Fruit fly (Drosophila melanogaster): Measurements from ENCODE around the gene CG13855.
A peak's percentile ranks its signal among the peaks of the same experiment; 100 is the strongest.

Gene CG13855

dm6 chr3R:22405639-22406038 lies at the start of gene CG13855:
TSS of gene CG13855 (plus strand) at chr3R:22405939.
- TF ChIP-seq CG13775 (GFP tag; optimal IDR thresholded peaks at IDR 0.05) (no peak), CG1024 (GFP tag; IDR thresholded peaks at IDR 0.05) (no peak), Hr51 (GFP tag; optimal IDR thresholded peaks at IDR 0.05) (no peak), hb (GFP tag; IDR thresholded peaks at IDR 0.05; ENCODE audit: partially characterized antibody) (no peak), zen (tag; optimal IDR thresholded peaks at IDR 0.05) (no peak), Elba2 (GFP tag; optimal IDR thresholded peaks at IDR 0.05) (no peak), tx (GFP tag; optimal IDR thresholded peaks at IDR 0.05) (no peak), CG13424 (tag; optimal IDR thresholded peaks at IDR 0.05) (no peak), CG2120 (GFP tag; optimal IDR thresholded peaks at IDR 0.05) (no peak), Ptx1 (GFP tag; IDR thresholded peaks at IDR 0.05) (no peak), CG9932 (GFP tag; IDR thresholded peaks at IDR 0.05) (no peak), Hand (GFP tag; optimal IDR thresholded peaks at IDR 0.05) (no peak), CG2712 (tag; optimal IDR thresholded peaks at IDR 0.05) (no peak), gcm (GFP tag; optimal IDR thresholded peaks at IDR 0.05) (no peak), ap (GFP tag; IDR thresholded peaks at IDR 0.05) (no peak), cato (GFP tag; optimal IDR thresholded peaks at IDR 0.05; ENCODE audit: borderline replicate concordance) (no peak), sug (tag; optimal IDR thresholded peaks at IDR 0.05) (no peak), CG2116 (GFP tag; optimal IDR thresholded peaks at IDR 0.05) (no peak), Ssrp (tag; optimal IDR thresholded peaks at IDR 0.05) (no peak)

dm6 chr3R:22356464-22357410 lies 49.0 kb upstream of the CG13855 start, which contains the start of gene Sar1:
TSS of gene Sar1 (plus strand) at chr3R:22356685.
- no peak for TF ChIP-seq CG11398 (GFP tag; optimal IDR thresholded peaks at IDR 0.05)
- TF ChIP-seq Ets97D (GFP tag; optimal IDR thresholded peaks at IDR 0.05) = peak; percentile 94
- TF ChIP-seq CG2129 (GFP tag; IDR thresholded peaks at IDR 0.05; ENCODE audit: partially characterized antibody) = peak; percentile 92
- TF ChIP-seq CG1792 (GFP tag; optimal IDR thresholded peaks at IDR 0.05) = peak; percentile 35
- no peak for TF ChIP-seq H15 (GFP tag; IDR thresholded peaks at IDR 0.05)
- TF ChIP-seq B-H2 (GFP tag; optimal IDR thresholded peaks at IDR 0.05) = peak; percentile 58
- 0 out of 2 replicates have a peak, but pooled peaks have one; percentile 9 for TF ChIP-seq crol (GFP tag; IDR thresholded peaks at IDR 0.05)
- TF ChIP-seq CG11093 (GFP tag; IDR thresholded peaks at IDR 0.05) = no peak; the same call in 2 of the 3 replicates
- TF ChIP-seq CG7963 (GFP tag; IDR thresholded peaks at IDR 0.05; ENCODE audit: partially characterized antibody) = peak; percentile 78
- TF ChIP-seq Med (GFP tag) = peak; percentile 90
- TF ChIP-seq nau (GFP tag; optimal IDR thresholded peaks at IDR 0.05) = no peak
- peak; percentile 64 for TF ChIP-seq CG17186 (GFP tag; optimal IDR thresholded peaks at IDR 0.05)
- peak; percentile 12 for TF ChIP-seq CG1602 (GFP tag; optimal IDR thresholded peaks at IDR 0.05)
- peak in 1 of 2 experiments; percentile 32 for TF ChIP-seq Hr51 (GFP tag; optimal IDR thresholded peaks at IDR 0.05)
- TF ChIP-seq crp (GFP tag; optimal IDR thresholded peaks at IDR 0.05) = peak in 1 of 2 experiments; percentile 26
- peak; percentile 68 for TF ChIP-seq CG2712 (tag; optimal IDR thresholded peaks at IDR 0.05)
- TF ChIP-seq gro (GFP tag; optimal IDR thresholded peaks at IDR 0.05) = peak; percentile 81
- TF ChIP-seq dmrt99B (tag; optimal IDR thresholded peaks at IDR 0.05) = no peak
- TF ChIP-seq chif (GFP tag; optimal IDR thresholded peaks at IDR 0.05) = peak; percentile 0 to 46
- peak; percentile 72 for TF ChIP-seq vvl (GFP tag; IDR thresholded peaks at IDR 0.05)
- no peak for TF ChIP-seq kay (GFP tag; optimal IDR thresholded peaks at IDR 0.05)
- TF ChIP-seq lbe (GFP tag; optimal IDR thresholded peaks at IDR 0.05) = no peak
- no peak for TF ChIP-seq exex (tag; optimal IDR thresholded peaks at IDR 0.05)
- no peak for TF ChIP-seq CG15479 (GFP tag; optimal IDR thresholded peaks at IDR 0.05)
- TF ChIP-seq NK7.1 (GFP tag; optimal IDR thresholded peaks at IDR 0.05) = no peak
- peak; percentile 50 for TF ChIP-seq CG17829 (tag; optimal IDR thresholded peaks at IDR 0.05)
- TF ChIP-seq fru (optimal IDR thresholded peaks at IDR 0.05) = no peak
- TF ChIP-seq CG12155 (GFP tag; optimal IDR thresholded peaks at IDR 0.05) = peak; percentile 44
- TF ChIP-seq Hsf (GFP tag; optimal IDR thresholded peaks at IDR 0.05) = peak; percentile 29
- TF ChIP-seq Nf-YB (GFP tag; optimal IDR thresholded peaks at IDR 0.05) = no peak
- no peak for TF ChIP-seq GATAe (GFP tag; conservative IDR thresholded peaks at IDR 0.05)
